Fruit fly (Drosophila melanogaster) S2 (cell line): Measurements from ENCODE around the gene Lim3.

Source experiments
- CG8478 ChIP-seq: fragments of >200 bp; optimal IDR thresholded peaks from 2 replicates; lab custom pipeline; 2018
- CTCF ChIP-seq, 2 experiments: fragments of >200 bp; optimal IDR thresholded peaks; 2 replicates each; lab custom pipeline; 2018

dm6 chr2L:19140984-19141262 lies 32.7 kb upstream of the Lim3 start:
- TF ChIP-seq CTCF (optimal IDR thresholded peaks at IDR 0.05; lab: Kevin White, UChicago) (no peak), CG8478 (lab: Kevin White, UChicago) (no peak)
